Worm (Caenorhabditis elegans): ENCODE results near the gene F25B5.6.

Gene F25B5.6

ce11 chrIII:5906059-5906458 is 42.5 kb downstream of the F25B5.6 start, which contains the start of gene dpff-1:
TSS of gene dpff-1 (minus strand) at chrIII:5906346.
- no peak for TF ChIP-seq him-1 (tag; optimal IDR thresholded peaks at IDR 0.05)
- TF ChIP-seq dao-5 (tag; optimal IDR thresholded peaks at IDR 0.05), result no peak
- TF ChIP-seq W03F9.2 (tag; optimal IDR thresholded peaks at IDR 0.05), result no peak

- TF ChIP-seq dao-5 (tag; optimal IDR thresholded peaks at IDR 0.05) (no peak), him-1 (tag; optimal IDR thresholded peaks at IDR 0.05) (no peak), W03F9.2 (tag; optimal IDR thresholded peaks at IDR 0.05) (no peak)
These were observed 46.0 kb downstream of the F25B5.6 start for ce11 chrIII:5902558-5902957.

DNA sequence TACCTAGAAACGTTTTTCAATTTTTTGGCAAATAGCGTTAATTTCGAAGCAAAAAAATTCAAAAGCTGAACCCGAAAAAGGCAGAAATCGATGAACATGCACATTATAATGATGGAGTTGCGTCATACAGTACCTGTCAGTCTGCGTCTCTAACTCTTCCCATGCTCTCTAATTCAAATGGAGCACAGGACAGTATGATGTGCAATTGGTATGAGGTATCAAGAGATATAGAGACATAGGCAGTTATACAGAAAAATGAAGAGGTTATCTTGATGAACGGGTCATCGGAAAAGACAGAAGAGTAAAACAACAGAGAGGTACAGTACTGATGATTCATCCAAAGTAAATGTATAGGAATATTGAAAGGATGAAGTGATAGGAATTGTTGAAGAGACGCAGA is 47.8 kb downstream of the F25B5.6 start:
- TF ChIP-seq dao-5 (tag; optimal IDR thresholded peaks at IDR 0.05), result no peak
- no peak for TF ChIP-seq W03F9.2 (tag; optimal IDR thresholded peaks at IDR 0.05)
- TF ChIP-seq him-1 (tag; optimal IDR thresholded peaks at IDR 0.05), result no peak

ce11 chrIII:5898631-5899030 is 49.9 kb downstream of the F25B5.6 start:
- TF ChIP-seq him-1 (tag; optimal IDR thresholded peaks at IDR 0.05) (no peak), dao-5 (tag; optimal IDR thresholded peaks at IDR 0.05) (no peak), W03F9.2 (tag; optimal IDR thresholded peaks at IDR 0.05) (no peak)

DNA sequence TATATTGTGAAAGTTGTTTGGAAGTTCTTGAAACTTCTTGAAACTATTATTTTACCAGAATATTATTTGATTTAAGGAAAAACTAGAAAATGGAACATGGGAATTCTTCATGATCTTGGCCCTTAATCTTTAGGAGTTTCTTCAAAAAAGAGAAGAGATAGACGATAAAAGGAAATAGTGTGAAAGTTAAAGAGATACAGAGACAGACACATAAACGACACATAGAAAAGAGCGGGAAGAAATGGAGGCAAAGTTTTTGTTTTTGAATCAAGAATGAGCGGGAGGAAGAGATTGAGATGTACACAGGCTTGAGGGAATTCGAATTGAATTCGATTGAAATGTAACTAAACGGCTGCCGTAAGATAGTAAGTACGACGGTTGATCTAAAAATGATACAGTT is 51.1 kb downstream of the F25B5.6 start:
- TF ChIP-seq dao-5 (tag; optimal IDR thresholded peaks at IDR 0.05) (no peak), him-1 (tag; optimal IDR thresholded peaks at IDR 0.05) (no peak), W03F9.2 (tag; optimal IDR thresholded peaks at IDR 0.05) (no peak)
